Fruit fly (Drosophila melanogaster) whole organism, pupa: ENCODE data around the gene Fkbp39.

ENCODE experiments used
- CG10348 ChIP-seq: fragments of 200-800 bp; sonication (Bioruptor generic); IDR thresholded peaks from 2 replicates; pipeline ENCODE4 v1.3.6; 2022; ENCODE audit warnings: missing biosample characterization, missing genetic modification characterization
- CG14655 ChIP-seq: fragments of 200-800 bp; sonication (Bioruptor generic); optimal IDR thresholded peaks from 3 replicates; lab custom pipeline; 2017; ENCODE audit warnings: mild to moderate bottlenecking, missing biosample characterization, missing genetic modification reagents, missing genetic modification characterization
- CG15710 ChIP-seq: fragments of 200-800 bp; sonication (Bioruptor generic); optimal IDR thresholded peaks from 2 replicates; lab custom pipeline; 2018; ENCODE audit warnings: missing biosample characterization, mild to moderate bottlenecking, missing genetic modification characterization, moderate library complexity
- CG17806 ChIP-seq: fragments of 200-800 bp; sonication (Bioruptor generic); optimal IDR thresholded peaks from 2 replicates; lab custom pipeline; 2018; ENCODE audit warnings: missing biosample characterization, mild to moderate bottlenecking, missing genetic modification characterization, moderate library complexity
- CG32121 ChIP-seq: fragments of 200-800 bp; sonication (Bioruptor generic); IDR thresholded peaks from 2 replicates; pipeline ENCODE4 v1.3.6; 2022; ENCODE audit warnings: missing biosample characterization, missing genetic modification characterization
- CG34367 ChIP-seq: fragments of 200-800 bp; sonication (Bioruptor generic); optimal IDR thresholded peaks from 2 replicates; lab custom pipeline; 2018; ENCODE audit warnings: missing biosample characterization, mild to moderate bottlenecking, missing genetic modification characterization
- CG4496 ChIP-seq: fragments of 200-800 bp; sonication (Bioruptor generic); IDR thresholded peaks from 3 replicates; pipeline ENCODE4 v1.3.6; 2022; ENCODE audit warnings: missing biosample characterization, missing genetic modification characterization
- CG8159 ChIP-seq: fragments of 200-800 bp; sonication (Bioruptor generic); optimal IDR thresholded peaks from 3 replicates; lab custom pipeline; 2018; ENCODE audit warnings: missing biosample characterization, mild to moderate bottlenecking, missing genetic modification characterization, moderate library complexity
- EcR ChIP-seq: fragments of 200-800 bp; sonication (Bioruptor generic); optimal IDR thresholded peaks from 3 replicates; lab custom pipeline; 2019; ENCODE audit warnings: missing biosample characterization, missing genetic modification characterization, mild to moderate bottlenecking, moderate library complexity, missing genetic modification reagents
- Ets98B ChIP-seq: fragments of 200-800 bp; sonication (Bioruptor generic); IDR thresholded peaks from 2 replicates; pipeline ENCODE4 v1.3.6; 2022; ENCODE audit warnings: missing biosample characterization, missing genetic modification characterization
- Snoo ChIP-seq: fragments of 200-800 bp; sonication (Bioruptor generic); optimal IDR thresholded peaks from 3 replicates; lab custom pipeline; 2017; ENCODE audit warnings: missing biosample characterization, mild to moderate bottlenecking, missing genetic modification characterization, inconsistent platforms
- fd96Ca ChIP-seq: fragments of 200-800 bp; sonication (Bioruptor generic); IDR thresholded peaks from 3 replicates; pipeline ENCODE4 v1.3.6; 2022; ENCODE audit warnings: missing biosample characterization, missing genetic modification characterization

DNA sequence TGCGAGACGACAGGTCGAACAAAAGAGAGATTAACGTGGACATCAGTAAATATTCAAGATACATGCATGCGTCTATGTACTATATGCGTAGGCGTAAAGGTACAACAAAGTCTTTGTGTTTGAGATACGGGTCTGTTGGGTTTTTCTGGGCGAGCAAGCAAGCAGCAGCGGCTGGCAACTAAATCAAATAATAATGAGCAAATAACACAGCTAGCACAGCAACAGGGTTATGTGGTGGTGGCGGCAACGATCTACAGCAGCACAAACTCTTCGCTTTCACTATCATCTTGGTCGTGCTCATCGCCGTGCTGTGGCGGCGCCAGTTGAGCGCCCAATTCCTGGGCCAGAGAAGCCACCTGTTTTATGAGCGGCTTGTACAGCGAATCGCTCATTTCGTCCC lies 21.1 kb upstream of the Fkbp39 start:
- no peak for TF ChIP-seq CG17806 (tag; lab: Kevin White, UChicago)
- no peak for TF ChIP-seq CG32121 (GFP tag; lab: Robert Waterston, UW)
- no peak for TF ChIP-seq CG15710
- TF ChIP-seq CG34367 (tag; lab: Kevin White, UChicago): no peak
- TF ChIP-seq Ets98B (GFP tag; lab: Robert Waterston, UW): no peak
- TF ChIP-seq CG14655 (GFP tag; lab: Kevin White, UChicago): no peak
- no peak for TF ChIP-seq Snoo
- no peak for TF ChIP-seq EcR
- TF ChIP-seq fd96Ca (GFP tag; lab: Robert Waterston, UW): no peak
- no peak for TF ChIP-seq CG10348 (GFP tag; lab: Robert Waterston, UW)
- TF ChIP-seq CG8159 (tag; lab: Kevin White, UChicago): no peak
- no peak for TF ChIP-seq CG4496 (GFP tag; lab: Robert Waterston, UW)
